Fruit fly (Drosophila melanogaster): ENCODE results near the gene mei-217.

DNA sequence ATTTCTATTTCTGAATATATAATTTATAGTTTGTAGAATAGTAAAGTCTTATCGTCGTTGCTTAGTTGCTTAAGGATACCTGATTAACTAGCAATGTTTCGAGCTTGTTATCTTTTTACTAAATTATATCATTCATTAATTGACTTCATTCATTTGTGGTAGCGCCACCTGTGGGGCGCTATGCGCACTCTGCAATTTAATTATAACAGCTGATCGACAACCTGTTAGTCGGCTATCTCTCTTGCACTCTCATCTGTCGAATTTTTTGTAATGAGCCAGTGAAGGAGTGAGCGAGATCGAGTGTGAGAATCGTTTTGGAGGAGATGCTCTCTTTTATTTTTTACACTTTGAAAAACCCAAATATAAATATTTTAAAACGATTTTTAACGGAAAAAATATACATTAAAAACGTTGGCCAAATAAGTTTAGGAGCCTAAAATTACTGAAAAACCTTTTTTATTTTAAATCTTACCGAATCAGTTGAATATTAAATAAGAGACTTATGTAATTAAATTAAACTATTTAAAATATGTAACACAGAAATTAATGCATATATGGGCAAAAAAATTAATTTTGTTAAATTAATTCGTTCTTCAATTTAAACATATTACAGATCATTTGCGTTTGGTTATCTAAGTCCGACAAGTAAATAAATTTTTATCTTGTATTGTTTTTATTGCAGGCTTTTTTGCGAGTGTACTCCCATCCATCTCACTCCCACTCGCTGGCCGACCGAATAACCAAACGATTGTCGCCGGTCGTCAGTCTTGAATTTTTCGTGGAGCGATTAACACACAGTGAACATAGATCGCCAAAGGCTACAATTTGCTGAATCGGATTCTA lies 51.5 kb downstream of the mei-217 start, which contains the start of the genes CG16700 and CG4991:
- peak; percentile 73 for TF ChIP-seq eg (GFP tag; IDR thresholded peaks at IDR 0.05)
- peak; percentile 46 for TF ChIP-seq CG7368 (GFP tag; optimal IDR thresholded peaks at IDR 0.05)
- peak; percentile 69 for TF ChIP-seq acj6 (GFP tag; optimal IDR thresholded peaks at IDR 0.05)
- peak; percentile 71 for TF ChIP-seq CG6792 (GFP tag; optimal IDR thresholded peaks at IDR 0.05)
- TF ChIP-seq CG8119 (GFP tag; IDR thresholded peaks at IDR 0.05): peak; percentile 79
- no peak for TF ChIP-seq fd85E (GFP tag; optimal IDR thresholded peaks at IDR 0.05)
- TF ChIP-seq CG9139 (GFP tag; optimal IDR thresholded peaks at IDR 0.05): peak; percentile 0
- TF ChIP-seq lz (GFP tag; optimal IDR thresholded peaks at IDR 0.05): peak; percentile 69
